Worm (Caenorhabditis elegans) whole organism, mixed stage, embryonic: ENCODE data around the gene srsx-19.

Experiments used
- nhr-237 ChIP-seq: fragments of 150-350 bp; optimal IDR thresholded peaks from 2 replicates; lab custom pipeline; 2014; ENCODE audit warnings: missing biosample characterization, missing genetic modification characterization
- pha-4 ChIP-seq: fragments of 150-350 bp; optimal IDR thresholded peaks from 2 replicates; lab custom pipeline; 2018; ENCODE audit warnings: missing biosample characterization, missing genetic modification reagents, missing genetic modification characterization
- unc-62 ChIP-seq: fragments of 150-350 bp; optimal IDR thresholded peaks from 2 replicates; lab custom pipeline; 2014; ENCODE audit warnings: missing biosample characterization, missing genetic modification reagents, missing genetic modification characterization

DNA sequence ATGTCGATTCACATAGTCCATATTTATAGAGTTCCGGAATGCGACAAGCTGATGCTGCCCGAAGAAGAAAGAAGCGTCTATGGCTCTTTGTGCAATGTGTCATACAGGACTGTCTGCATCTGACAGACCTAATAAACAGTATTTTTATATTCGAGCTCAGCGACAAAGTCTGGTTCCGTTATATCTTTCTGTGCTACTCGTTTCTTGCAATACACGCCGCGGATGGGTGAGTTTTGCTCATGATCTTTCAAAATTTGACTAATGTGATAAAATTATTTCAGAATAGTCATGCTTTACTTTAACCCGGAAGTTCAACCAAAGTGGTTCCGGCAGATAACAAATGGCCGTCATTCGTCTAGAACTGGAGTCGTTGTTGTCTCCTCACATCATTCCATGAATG is 23.8 kb upstream of the srsx-19 start:
- TF ChIP-seq pha-4 (tag; lab: Kevin White, UChicago), result no peak
- TF ChIP-seq nhr-237 (tag; lab: Kevin White, UChicago), result no peak
- TF ChIP-seq unc-62, result no peak
